Worm (Caenorhabditis elegans): Measurements from ENCODE around the gene M199.9.

Gene M199.9

ce11 chrIV:15120746-15121145 lies 6.9 kb downstream of the M199.9 start, which contains the start of gene clec-189:
Gene clec-189 (plus strand): TSS chrIV:15120837.
- TF ChIP-seq lim-6 (tag; optimal IDR thresholded peaks at IDR 0.05) (no peak), ceh-2 (tag; optimal IDR thresholded peaks at IDR 0.05) (no peak), odd-2 (tag; optimal IDR thresholded peaks at IDR 0.05) (no peak), ceh-18 (tag; optimal IDR thresholded peaks at IDR 0.05) (no peak), ceh-24 (tag; optimal IDR thresholded peaks at IDR 0.05) (no peak), ttx-3 (tag; optimal IDR thresholded peaks at IDR 0.05) (no peak), nfya-1 (tag; optimal IDR thresholded peaks at IDR 0.05) (no peak), ceh-48 (tag; optimal IDR thresholded peaks at IDR 0.05) (no peak), unc-42 (tag; optimal IDR thresholded peaks at IDR 0.05) (no peak), ceh-45 (GFP tag; IDR thresholded peaks at IDR 0.05) (no peak), ceh-30 (tag; optimal IDR thresholded peaks at IDR 0.05) (no peak), pag-3 (tag; optimal IDR thresholded peaks at IDR 0.05; ENCODE audit: borderline replicate concordance) (no peak), mec-3 (tag; optimal IDR thresholded peaks at IDR 0.05; ENCODE audit: borderline replicate concordance) (no peak), pha-4 (tag; optimal IDR thresholded peaks at IDR 0.05) (no peak), F13H6.1 (tag; optimal IDR thresholded peaks at IDR 0.05) (no peak)

ce11 chrIV:15119268-15119667 lies 8.4 kb downstream of the M199.9 start:
- TF ChIP-seq ceh-9 (tag; optimal IDR thresholded peaks at IDR 0.05) = no peak
- no peak for TF ChIP-seq nhr-11 (tag; optimal IDR thresholded peaks at IDR 0.05)
- TF ChIP-seq unc-86 (tag; optimal IDR thresholded peaks at IDR 0.05) = no peak

- TF ChIP-seq elt-2 (tag; optimal IDR thresholded peaks at IDR 0.05) = no peak
- no peak for TF ChIP-seq unc-3 (GFP tag; conservative IDR thresholded peaks at IDR 0.05)
- TF ChIP-seq unc-3 (tag; optimal IDR thresholded peaks at IDR 0.05) = no peak
- no peak for TF ChIP-seq nfya-1 (tag; optimal IDR thresholded peaks at IDR 0.05)
- no peak for TF ChIP-seq ceh-45 (GFP tag; IDR thresholded peaks at IDR 0.05)
- TF ChIP-seq elt-4 (tag; optimal IDR thresholded peaks at IDR 0.05) = no peak
- no peak for TF ChIP-seq ceh-9 (tag; optimal IDR thresholded peaks at IDR 0.05)
- TF ChIP-seq tbx-7 (tag; optimal IDR thresholded peaks at IDR 0.05) = no peak
- TF ChIP-seq C38D4.7 (GFP tag; optimal IDR thresholded peaks at IDR 0.05) = no peak
- no peak for TF ChIP-seq eyg-1 (tag; optimal IDR thresholded peaks at IDR 0.05)
- no peak for TF ChIP-seq Y22D7AL.16 (tag; optimal IDR thresholded peaks at IDR 0.05)
- TF ChIP-seq ceh-22 (tag; optimal IDR thresholded peaks at IDR 0.05) = no peak
- no peak for TF ChIP-seq npax-4 (tag; optimal IDR thresholded peaks at IDR 0.05)
- TF ChIP-seq ceh-34 (tag; optimal IDR thresholded peaks at IDR 0.05) = no peak
- no peak for TF ChIP-seq zip-5 (tag; optimal IDR thresholded peaks at IDR 0.05)
Observed at ce11 chrIV:15118390-15118789, 9.2 kb downstream of the M199.9 start, which contains the start of gene M199.136. Gene M199.136 (plus strand): TSS chrIV:15118690.

- TF ChIP-seq sdc-2 (tag; optimal IDR thresholded peaks at IDR 0.05) (no peak), hlh-6 (tag; optimal IDR thresholded peaks at IDR 0.05) (no peak), ceh-31 (tag; optimal IDR thresholded peaks at IDR 0.05) (no peak), syd-9 (tag; optimal IDR thresholded peaks at IDR 0.05) (no peak), pha-2 (tag; optimal IDR thresholded peaks at IDR 0.05) (no peak), elt-2 (tag; optimal IDR thresholded peaks at IDR 0.05) (no peak), fkh-6 (tag; optimal IDR thresholded peaks at IDR 0.05) (no peak), sox-2 (GFP tag; IDR thresholded peaks at IDR 0.05) (no peak), madf-2 (tag; optimal IDR thresholded peaks at IDR 0.05) (no peak), elt-4 (tag; optimal IDR thresholded peaks at IDR 0.05) (no peak), unc-3 (GFP tag; conservative IDR thresholded peaks at IDR 0.05) (no peak), unc-3 (tag; optimal IDR thresholded peaks at IDR 0.05) (no peak), T23F11.4 (GFP tag; optimal IDR thresholded peaks at IDR 0.05) (no peak), dve-1 (tag; optimal IDR thresholded peaks at IDR 0.05) (no peak), F13H6.1 (tag; optimal IDR thresholded peaks at IDR 0.05) (no peak), ref-2 (tag; optimal IDR thresholded peaks at IDR 0.05) (no peak)
Observed at ce11 chrIV:15114324-15114723, 13.3 kb downstream of the M199.9 start, which contains the start of gene M199.135. Gene M199.135 (plus strand): TSS chrIV:15114624.
